Worm (Caenorhabditis elegans): ENCODE results near the gene rga-1.
"Not testable (repeated sequence)": the region's sequence is repeated elsewhere in the genome, so short reads cannot be mapped to it uniquely, and the experiment has no call there.

rga-1 gene

DNA sequence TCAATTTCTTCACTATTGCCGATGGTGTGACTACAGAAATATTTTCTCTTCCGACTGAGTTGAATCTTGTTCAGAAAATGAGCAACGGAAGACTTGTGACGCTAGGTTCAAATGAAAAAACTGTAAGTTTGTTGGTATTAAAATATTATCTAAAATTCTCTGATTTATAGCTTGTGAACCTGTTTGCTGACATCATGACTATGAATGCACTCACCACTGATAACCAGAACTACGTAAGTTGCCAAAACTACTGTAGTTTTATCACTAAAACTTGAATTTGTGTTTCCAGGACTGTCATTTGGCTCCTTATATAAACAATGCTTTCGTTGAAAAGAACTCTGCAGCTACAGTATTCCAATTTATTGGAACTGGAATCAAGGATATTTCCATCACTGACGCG lies 36.1 kb upstream of the rga-1 start:
- TF ChIP-seq hmg-4 (GFP tag; optimal IDR thresholded peaks at IDR 0.05) (no peak), sea-1 (GFP tag; conservative IDR thresholded peaks at IDR 0.05) (no peak), ets-7 (tag; optimal IDR thresholded peaks at IDR 0.05) (no peak), pes-1 (GFP tag; IDR thresholded peaks at IDR 0.05) (no peak), hmbx-1 (tag; optimal IDR thresholded peaks at IDR 0.05) (no peak)

DNA sequence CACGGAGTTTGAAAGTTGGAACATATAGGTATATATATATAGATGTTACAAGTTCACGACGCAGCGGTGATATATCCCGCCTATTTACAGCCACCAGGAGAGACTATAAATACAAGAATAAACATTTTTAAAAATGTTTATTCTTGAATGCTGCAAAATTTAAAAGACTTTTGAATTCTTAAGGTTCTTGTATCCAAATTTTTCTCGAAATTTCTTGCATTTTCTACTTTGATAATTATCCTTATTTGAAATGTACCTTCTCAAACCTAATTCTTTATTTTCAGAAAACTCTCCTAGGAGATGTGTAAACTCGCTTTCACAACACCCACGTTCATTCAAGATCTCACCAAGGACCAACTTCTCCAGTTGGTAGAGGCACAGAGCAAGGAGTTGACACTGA lies 33.1 kb upstream of the rga-1 start, which contains the start of gene C05D12.4:
TSS of gene C05D12.4 (plus strand) at position 301 of the 400 bp plus-strand sequence.
- TF ChIP-seq tbx-11 (GFP tag; IDR thresholded peaks at IDR 0.05), result no peak
- TF ChIP-seq hnd-1 (tag; optimal IDR thresholded peaks at IDR 0.05), result no peak
- no peak for TF ChIP-seq flt-1 (GFP tag; IDR thresholded peaks at IDR 0.05)
- TF ChIP-seq ceh-36 (tag; optimal IDR thresholded peaks at IDR 0.05), result no peak
- TF ChIP-seq aly-1 (tag; optimal IDR thresholded peaks at IDR 0.05), result no peak
- no peak for TF ChIP-seq ama-1 (optimal IDR thresholded peaks at IDR 0.05)
- no peak for TF ChIP-seq tbx-37 (GFP tag; conservative IDR thresholded peaks at IDR 0.05)
- TF ChIP-seq B0310.2 (tag; optimal IDR thresholded peaks at IDR 0.05), result no peak
- no peak for TF ChIP-seq scrt-1 (GFP tag; IDR thresholded peaks at IDR 0.05)
- no peak for TF ChIP-seq F13C5.2 (tag; optimal IDR thresholded peaks at IDR 0.05)
- no peak for TF ChIP-seq hmg-4 (GFP tag; optimal IDR thresholded peaks at IDR 0.05)
- no peak for TF ChIP-seq hmbx-1 (tag; optimal IDR thresholded peaks at IDR 0.05)
- TF ChIP-seq tra-4 (tag; optimal IDR thresholded peaks at IDR 0.05), result no peak
- TF ChIP-seq ets-7 (tag; optimal IDR thresholded peaks at IDR 0.05), result no peak
- no peak for TF ChIP-seq pes-1 (GFP tag; IDR thresholded peaks at IDR 0.05)
- TF ChIP-seq ceh-13 (GFP tag; optimal IDR thresholded peaks at IDR 0.05), result no peak
- no peak for TF ChIP-seq sea-1 (GFP tag; conservative IDR thresholded peaks at IDR 0.05)

DNA sequence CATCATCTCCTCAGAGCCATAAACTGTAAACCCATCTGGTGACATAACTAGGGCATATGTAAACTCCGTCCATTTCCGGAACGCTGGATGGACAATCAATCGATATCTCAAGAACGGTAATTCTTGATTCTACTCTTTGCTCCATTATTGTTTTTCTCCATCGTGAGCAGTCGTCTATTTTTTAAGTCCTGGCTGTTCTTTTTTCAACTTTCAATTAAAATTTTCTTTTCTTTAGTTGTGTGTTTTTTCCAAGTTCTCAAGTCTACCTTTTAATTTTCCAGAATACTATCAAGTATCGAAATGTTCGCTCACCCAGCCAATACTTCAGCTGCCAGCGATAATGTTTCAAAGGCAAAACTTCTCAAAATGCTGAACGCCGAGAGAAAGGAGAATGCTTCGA lies 30.8 kb upstream of the rga-1 start, which contains the start of gene C05D12.5:
TSS of gene C05D12.5 (plus strand) at position 301 of the 400 bp plus-strand sequence.
- TF ChIP-seq tra-4 (tag; optimal IDR thresholded peaks at IDR 0.05) (no peak), hmbx-1 (tag; optimal IDR thresholded peaks at IDR 0.05) (no peak), tbx-11 (GFP tag; IDR thresholded peaks at IDR 0.05) (no peak), B0310.2 (tag; optimal IDR thresholded peaks at IDR 0.05) (no peak), hnd-1 (tag; optimal IDR thresholded peaks at IDR 0.05) (no peak), flt-1 (GFP tag; IDR thresholded peaks at IDR 0.05) (no peak), sea-1 (GFP tag; conservative IDR thresholded peaks at IDR 0.05) (no peak), ama-1 (optimal IDR thresholded peaks at IDR 0.05) (no peak), scrt-1 (GFP tag; IDR thresholded peaks at IDR 0.05) (no peak), ceh-13 (GFP tag; optimal IDR thresholded peaks at IDR 0.05) (no peak), F13C5.2 (tag; optimal IDR thresholded peaks at IDR 0.05) (no peak), ets-7 (tag; optimal IDR thresholded peaks at IDR 0.05) (no peak), hmg-4 (GFP tag; optimal IDR thresholded peaks at IDR 0.05) (no peak), aly-1 (tag; optimal IDR thresholded peaks at IDR 0.05) (no peak), tbx-37 (GFP tag; conservative IDR thresholded peaks at IDR 0.05) (no peak), pes-1 (GFP tag; IDR thresholded peaks at IDR 0.05) (no peak), ceh-36 (tag; optimal IDR thresholded peaks at IDR 0.05) (no peak)

DNA sequence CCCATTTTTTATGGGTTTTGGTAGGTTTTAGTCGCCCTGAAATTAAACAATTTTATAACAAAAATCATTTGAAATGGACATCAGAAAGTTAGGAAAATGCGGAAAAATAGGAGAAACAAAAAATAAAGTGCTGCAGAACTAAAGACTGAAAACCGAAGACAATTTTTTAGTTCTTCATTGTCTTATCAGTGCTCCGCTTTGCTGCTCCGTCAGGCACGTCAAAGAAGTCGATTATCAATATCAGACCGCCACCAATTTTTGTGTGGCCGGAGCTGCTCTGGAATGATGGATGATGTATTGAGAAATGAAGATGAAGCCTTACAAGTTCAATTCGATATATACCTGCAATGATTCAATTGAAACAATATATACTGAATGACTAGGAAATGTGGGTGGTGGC lies 26.3 kb upstream of the rga-1 start, which contains the start of gene vha-6:
TSS of gene vha-6 (minus strand) at position 36 of the 400 bp plus-strand sequence.
- TF ChIP-seq hnd-1 (tag; optimal IDR thresholded peaks at IDR 0.05) (no peak), tbx-37 (GFP tag; conservative IDR thresholded peaks at IDR 0.05) (no peak), hmbx-1 (tag; optimal IDR thresholded peaks at IDR 0.05) (no peak), B0310.2 (tag; optimal IDR thresholded peaks at IDR 0.05) (no peak), ceh-13 (GFP tag; optimal IDR thresholded peaks at IDR 0.05) (no peak), aly-1 (tag; optimal IDR thresholded peaks at IDR 0.05) (no peak), sea-1 (GFP tag; conservative IDR thresholded peaks at IDR 0.05) (no peak), scrt-1 (GFP tag; IDR thresholded peaks at IDR 0.05) (no peak), pes-1 (GFP tag; IDR thresholded peaks at IDR 0.05) (no peak), F13C5.2 (tag; optimal IDR thresholded peaks at IDR 0.05) (no peak), hmg-4 (GFP tag; optimal IDR thresholded peaks at IDR 0.05) (no peak), ceh-36 (tag; optimal IDR thresholded peaks at IDR 0.05) (no peak)

DNA sequence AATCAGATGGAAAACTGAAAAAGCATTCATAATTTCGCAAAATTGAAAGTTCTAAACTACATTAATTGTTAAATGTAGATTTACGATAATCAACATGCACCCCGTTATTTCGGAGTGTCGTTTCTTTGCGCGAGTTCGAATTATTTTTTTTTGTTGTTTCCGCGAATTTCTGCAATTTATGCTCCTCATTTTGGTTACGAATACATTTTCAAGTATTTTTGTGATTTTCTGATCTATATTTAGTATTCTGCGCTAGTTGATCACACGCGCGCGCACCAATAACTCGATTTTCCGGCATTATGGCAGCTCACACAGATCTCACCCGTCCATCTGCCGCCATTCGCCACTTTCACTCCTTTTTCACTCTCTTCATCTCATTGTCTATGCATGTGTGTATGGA lies 24.4 kb upstream of the rga-1 start, which contains the start of gene VW02B12L.2:
TSS of gene VW02B12L.2 (minus strand) at position 65 of the 400 bp plus-strand sequence.
- TF ChIP-seq tbx-37 (GFP tag; conservative IDR thresholded peaks at IDR 0.05), result no peak
- TF ChIP-seq hnd-1 (tag; optimal IDR thresholded peaks at IDR 0.05), result no peak
- TF ChIP-seq hmg-4 (GFP tag; optimal IDR thresholded peaks at IDR 0.05), result peak; percentile 21
- TF ChIP-seq F13C5.2 (tag; optimal IDR thresholded peaks at IDR 0.05), result no peak

DNA sequence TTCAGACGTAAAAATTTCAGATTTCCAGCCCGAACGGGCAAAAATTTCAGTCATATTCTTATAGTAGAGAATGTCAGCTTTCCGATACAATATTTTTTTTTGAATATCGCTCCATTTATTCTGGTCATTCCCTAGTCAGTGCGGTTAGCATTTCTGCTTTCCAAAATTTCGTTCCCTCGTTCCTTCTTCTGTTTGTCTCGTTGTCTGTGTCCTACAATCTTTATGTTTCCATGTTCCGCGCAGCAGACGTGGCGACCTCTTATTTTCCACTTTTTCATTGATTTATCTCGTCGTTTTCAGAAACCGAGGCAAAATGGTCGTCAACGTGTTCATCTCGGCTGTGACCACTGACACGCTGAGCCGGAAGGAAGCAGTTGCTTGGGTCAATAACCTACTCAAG lies 22.3 kb upstream of the rga-1 start, which contains the start of gene ebp-2:
TSS of gene ebp-2 (plus strand) at position 301 of the 400 bp plus-strand sequence.
- not testable (repeated sequence) for TF ChIP-seq ceh-13 (GFP tag; optimal IDR thresholded peaks at IDR 0.05); F13C5.2 (tag; optimal IDR thresholded peaks at IDR 0.05); scrt-1 (GFP tag; IDR thresholded peaks at IDR 0.05)

DNA sequence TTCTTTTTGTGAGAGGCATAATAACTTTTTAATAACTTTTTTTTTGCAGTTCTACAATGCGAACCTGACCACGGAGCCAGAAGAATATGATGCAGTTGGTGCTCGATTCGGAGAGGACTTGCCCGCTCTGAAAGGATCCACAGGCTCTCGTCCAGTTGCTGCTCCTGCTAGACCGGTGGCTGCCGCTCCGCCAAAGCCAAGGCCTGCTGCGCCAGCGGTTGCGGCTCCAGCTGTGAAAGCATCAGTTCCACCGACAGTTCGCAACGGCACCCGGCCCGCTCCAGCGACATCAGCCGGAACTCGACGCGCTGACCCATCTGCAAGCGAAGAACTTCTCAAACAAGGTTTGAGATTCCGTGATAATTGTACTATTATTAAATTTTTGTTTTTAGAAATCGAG lies 21.6 kb upstream of the rga-1 start:
- TF ChIP-seq ama-1 (optimal IDR thresholded peaks at IDR 0.05) (no peak), hnd-1 (tag; optimal IDR thresholded peaks at IDR 0.05) (no peak), ets-7 (tag; optimal IDR thresholded peaks at IDR 0.05) (no peak), hmg-4 (GFP tag; optimal IDR thresholded peaks at IDR 0.05) (no peak), scrt-1 (GFP tag; IDR thresholded peaks at IDR 0.05) (no peak), pes-1 (GFP tag; IDR thresholded peaks at IDR 0.05) (no peak), tra-4 (tag; optimal IDR thresholded peaks at IDR 0.05) (no peak), flt-1 (GFP tag; IDR thresholded peaks at IDR 0.05) (no peak), aly-1 (tag; optimal IDR thresholded peaks at IDR 0.05) (no peak), ceh-13 (GFP tag; optimal IDR thresholded peaks at IDR 0.05) (no peak), tbx-37 (GFP tag; conservative IDR thresholded peaks at IDR 0.05) (no peak), hmbx-1 (tag; optimal IDR thresholded peaks at IDR 0.05) (no peak), F13C5.2 (tag; optimal IDR thresholded peaks at IDR 0.05) (no peak), ceh-36 (tag; optimal IDR thresholded peaks at IDR 0.05) (no peak)

DNA sequence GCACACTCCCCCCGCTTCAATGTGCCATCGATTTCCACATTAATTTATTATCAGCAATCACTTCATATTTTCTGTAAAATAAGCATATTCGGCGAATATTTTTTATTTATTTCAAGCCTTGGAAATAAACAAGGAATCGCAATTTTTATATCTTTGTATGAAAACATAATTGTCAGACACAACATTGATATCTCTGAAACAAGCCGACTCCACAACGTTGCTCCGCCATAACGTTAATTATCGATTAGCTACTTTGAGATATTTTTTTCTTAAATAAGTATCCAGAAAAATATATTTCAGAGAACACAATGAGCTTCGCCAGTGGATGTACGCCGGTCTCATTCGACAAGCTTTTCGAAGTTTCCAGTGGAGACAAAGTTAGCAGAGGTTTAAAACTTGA lies 20.8 kb upstream of the rga-1 start, which contains the start of gene adbp-1:
TSS of gene adbp-1 (plus strand) at position 301 of the 400 bp plus-strand sequence.
- TF ChIP-seq flt-1 (GFP tag; IDR thresholded peaks at IDR 0.05) (no peak), tbx-37 (GFP tag; conservative IDR thresholded peaks at IDR 0.05) (no peak), ceh-13 (GFP tag; optimal IDR thresholded peaks at IDR 0.05) (no peak), F13C5.2 (tag; optimal IDR thresholded peaks at IDR 0.05) (no peak), scrt-1 (GFP tag; IDR thresholded peaks at IDR 0.05) (no peak), hmbx-1 (tag; optimal IDR thresholded peaks at IDR 0.05) (no peak), B0310.2 (tag; optimal IDR thresholded peaks at IDR 0.05) (no peak), tbx-11 (GFP tag; IDR thresholded peaks at IDR 0.05) (no peak), ama-1 (optimal IDR thresholded peaks at IDR 0.05) (no peak), ets-7 (tag; optimal IDR thresholded peaks at IDR 0.05) (no peak), pes-1 (GFP tag; IDR thresholded peaks at IDR 0.05) (no peak), hmg-4 (GFP tag; optimal IDR thresholded peaks at IDR 0.05) (no peak), hnd-1 (tag; optimal IDR thresholded peaks at IDR 0.05) (no peak), ceh-36 (tag; optimal IDR thresholded peaks at IDR 0.05) (no peak)

Data from whole organism, early embryonic.